Fruit fly (Drosophila melanogaster) Kc167 (cell line): ENCODE data around the gene elB.

Source experiments
- Myc ChIP-seq: fragments of >200 bp; optimal IDR thresholded peaks from 2 replicates; lab custom pipeline; 2017; ENCODE audit warnings: missing external identifiers
- Sin3A ChIP-seq: fragments of >200 bp; optimal IDR thresholded peaks from 2 replicates; lab custom pipeline; 2018; ENCODE audit warnings: missing external identifiers
- h ChIP-seq: fragments of >200 bp; optimal IDR thresholded peaks from 3 replicates; lab custom pipeline; 2018; ENCODE audit warnings: missing external identifiers
- insv ChIP-seq: fragments of >200 bp; optimal IDR thresholded peaks from 3 replicates; lab custom pipeline; 2018; ENCODE audit warnings: missing external identifiers
- psq ChIP-seq: fragments of >200 bp; optimal IDR thresholded peaks from 2 replicates; lab custom pipeline; 2017; ENCODE audit warnings: missing external identifiers
- ttk ChIP-seq: sonication (Bioruptor generic); optimal IDR thresholded peaks from 2 replicates; lab custom pipeline; 2017; ENCODE audit warnings: missing external identifiers

DNA sequence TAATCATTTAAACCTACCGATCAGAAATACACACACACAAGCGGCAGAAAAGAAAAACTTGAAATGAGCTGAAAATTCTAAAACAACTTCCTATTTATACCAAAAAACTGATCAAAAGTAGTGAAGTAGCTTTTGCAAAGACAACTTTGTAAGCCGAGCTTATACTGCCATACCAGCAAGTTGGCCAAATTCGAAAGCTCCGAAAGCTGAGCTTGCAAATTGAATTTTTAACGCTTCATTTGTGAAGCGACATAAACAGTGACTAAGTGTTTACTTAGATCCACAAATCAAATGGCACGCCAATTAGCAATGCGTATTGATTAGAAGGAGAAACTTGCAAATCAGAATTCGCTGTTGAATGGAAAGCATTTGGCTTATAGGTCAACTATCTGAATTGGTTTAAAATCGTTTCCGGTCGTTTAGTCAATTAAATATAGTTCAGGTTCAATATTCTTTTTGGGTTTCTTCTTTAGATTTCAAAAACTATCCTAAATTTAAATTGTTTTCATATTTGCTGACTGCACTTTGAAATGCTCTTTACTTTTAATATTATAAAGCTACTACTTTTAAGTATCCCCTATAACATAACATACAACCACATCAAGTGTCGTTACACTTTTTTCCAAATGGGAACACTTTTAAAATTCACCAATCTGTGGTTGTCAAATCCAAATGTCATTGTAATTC lies 57.8 kb downstream of the elB start, which contains the start of gene CG43052:
- no peak for TF ChIP-seq psq (lab: Kevin White, UChicago)
- TF ChIP-seq h (lab: Kevin White, UChicago) = no peak
- no peak for TF ChIP-seq insv (lab: Kevin White, UChicago)
- no peak for TF ChIP-seq Myc
- TF ChIP-seq ttk (lab: Kevin White, UChicago) = no peak
- TF ChIP-seq Sin3A (lab: Kevin White, UChicago) = no peak
